Worm (Caenorhabditis elegans): ENCODE data around the gene C35B1.3.

C35B1.3 gene

DNA sequence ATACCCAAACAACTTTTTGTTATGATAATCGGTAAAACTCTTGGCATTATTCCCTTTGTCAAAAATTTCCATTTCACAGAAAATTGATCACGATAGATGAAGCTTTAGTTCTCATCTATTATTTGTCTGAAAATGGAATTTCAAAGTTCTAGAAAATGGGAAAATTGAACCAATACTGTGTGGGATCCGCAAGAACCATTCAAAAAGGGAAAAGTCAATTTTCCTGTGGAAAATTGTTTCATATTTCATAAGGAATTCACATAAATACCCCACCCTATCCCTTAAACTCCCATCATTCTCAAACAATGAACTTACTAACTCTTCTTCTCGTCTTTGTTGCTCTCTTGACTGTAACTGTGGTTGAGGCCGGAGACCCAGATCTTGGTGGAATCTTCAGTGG, at the start of gene C35B1.3, which contains the start of gene C35B1.9:
Gene C35B1.3 (plus strand): TSS at position 306 of the 400 bp plus-strand sequence.
Gene C35B1.9 (minus strand): TSS at position 101 of the 400 bp plus-strand sequence.
- no peak for TF ChIP-seq ama-1 (optimal IDR thresholded peaks at IDR 0.05)
- TF ChIP-seq tra-4 (tag; optimal IDR thresholded peaks at IDR 0.05) = no peak
- no peak for TF ChIP-seq ceh-13 (GFP tag; optimal IDR thresholded peaks at IDR 0.05)
- TF ChIP-seq F13C5.2 (tag; optimal IDR thresholded peaks at IDR 0.05) = no peak
- no peak for TF ChIP-seq tbx-37 (GFP tag; conservative IDR thresholded peaks at IDR 0.05)
- TF ChIP-seq scrt-1 (GFP tag; IDR thresholded peaks at IDR 0.05) = no peak
- no peak for TF ChIP-seq tbx-11 (GFP tag; IDR thresholded peaks at IDR 0.05)
- TF ChIP-seq hmbx-1 (tag; optimal IDR thresholded peaks at IDR 0.05) = no peak
- no peak for TF ChIP-seq flt-1 (GFP tag; IDR thresholded peaks at IDR 0.05)
- no peak for TF ChIP-seq ets-7 (tag; optimal IDR thresholded peaks at IDR 0.05)
- no peak for TF ChIP-seq hnd-1 (tag; optimal IDR thresholded peaks at IDR 0.05)
- no peak for TF ChIP-seq ceh-36 (tag; optimal IDR thresholded peaks at IDR 0.05)
- no peak for TF ChIP-seq hmg-4 (GFP tag; optimal IDR thresholded peaks at IDR 0.05)
- TF ChIP-seq pes-1 (GFP tag; IDR thresholded peaks at IDR 0.05) = no peak
- TF ChIP-seq sea-1 (GFP tag; conservative IDR thresholded peaks at IDR 0.05) = no peak
- no peak for TF ChIP-seq B0310.2 (tag; optimal IDR thresholded peaks at IDR 0.05)

DNA sequence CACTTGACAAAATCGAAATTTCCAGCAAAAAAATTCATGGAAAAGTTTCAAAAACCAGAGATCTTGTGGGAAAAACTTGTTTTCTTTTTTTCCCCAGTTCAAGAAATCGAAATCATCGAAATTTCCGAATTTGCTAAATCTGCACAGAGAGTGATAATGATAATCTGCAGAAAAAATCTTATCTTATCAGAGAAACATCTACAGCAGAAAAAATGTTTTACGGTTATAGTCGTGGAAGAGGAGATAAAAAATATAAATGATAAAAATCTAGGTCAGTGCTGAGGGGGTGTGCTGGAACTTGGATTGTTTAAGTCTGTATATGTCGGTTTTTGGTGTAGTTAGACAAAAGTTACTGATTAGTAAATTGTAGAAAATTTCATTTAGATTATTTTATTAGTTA, 48.6 kb upstream of the C35B1.3 start:
- no peak for TF ChIP-seq B0310.2 (tag; optimal IDR thresholded peaks at IDR 0.05)
- no peak for TF ChIP-seq aly-1 (tag; optimal IDR thresholded peaks at IDR 0.05)
- no peak for TF ChIP-seq pes-1 (GFP tag; IDR thresholded peaks at IDR 0.05)
- no peak for TF ChIP-seq ets-7 (tag; optimal IDR thresholded peaks at IDR 0.05)
- TF ChIP-seq hnd-1 (tag; optimal IDR thresholded peaks at IDR 0.05) = no peak
- no peak for TF ChIP-seq F13C5.2 (tag; optimal IDR thresholded peaks at IDR 0.05)
- TF ChIP-seq tra-4 (tag; optimal IDR thresholded peaks at IDR 0.05) = no peak
- no peak for TF ChIP-seq tbx-37 (GFP tag; conservative IDR thresholded peaks at IDR 0.05)
- no peak for TF ChIP-seq tbx-11 (GFP tag; IDR thresholded peaks at IDR 0.05)
- no peak for TF ChIP-seq ama-1 (optimal IDR thresholded peaks at IDR 0.05)
- no peak for TF ChIP-seq ceh-13 (GFP tag; optimal IDR thresholded peaks at IDR 0.05)
- no peak for TF ChIP-seq ceh-36 (tag; optimal IDR thresholded peaks at IDR 0.05)
- no peak for TF ChIP-seq flt-1 (GFP tag; IDR thresholded peaks at IDR 0.05)

DNA sequence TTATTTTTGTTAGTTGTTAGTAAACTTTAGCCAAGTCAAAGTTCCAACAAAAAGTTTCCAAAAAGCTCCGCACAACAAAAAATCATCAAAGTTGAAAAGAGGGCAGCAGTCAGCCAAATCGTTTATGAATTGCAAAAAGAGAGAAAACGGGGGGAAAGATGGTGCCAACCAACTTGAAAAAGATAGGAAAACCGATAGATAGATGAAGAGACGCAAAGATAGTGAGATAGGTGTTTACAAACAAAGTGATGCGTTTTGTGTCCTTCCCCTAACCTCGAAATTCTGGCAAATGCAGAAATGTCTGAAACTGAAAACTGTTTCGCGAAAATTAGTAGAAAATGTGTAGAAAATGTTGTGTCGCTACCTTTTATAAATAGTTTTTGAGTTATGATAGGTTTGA, 47.5 kb upstream of the C35B1.3 start:
- no peak for TF ChIP-seq ceh-13 (GFP tag; optimal IDR thresholded peaks at IDR 0.05)
- no peak for TF ChIP-seq tbx-11 (GFP tag; IDR thresholded peaks at IDR 0.05)
- no peak for TF ChIP-seq tbx-37 (GFP tag; conservative IDR thresholded peaks at IDR 0.05)

DNA sequence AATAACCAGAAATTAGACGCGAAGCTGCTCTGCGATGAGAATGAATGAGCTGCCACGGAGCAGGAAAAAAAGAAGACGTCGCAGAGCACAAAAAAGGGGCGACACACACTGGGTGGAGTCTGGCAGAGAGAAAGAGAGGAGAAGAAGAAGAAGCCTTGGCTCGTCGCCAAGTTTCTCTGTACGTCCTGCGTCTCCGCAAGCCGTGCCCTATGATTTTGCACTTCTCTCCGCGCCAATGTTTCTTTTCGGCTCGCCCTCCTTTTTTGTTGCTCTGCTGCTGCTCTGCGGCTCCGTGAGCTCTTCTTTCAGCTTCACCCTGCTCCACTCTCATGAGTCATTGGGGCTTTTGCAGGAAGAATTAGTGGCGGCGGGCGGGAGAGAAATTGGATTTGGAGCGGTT, 46.1 kb upstream of the C35B1.3 start, which contains the start of gene hlh-30:
Gene hlh-30 (minus strand): TSS at position 69 of the 400 bp plus-strand sequence.
- TF ChIP-seq ama-1 (optimal IDR thresholded peaks at IDR 0.05) = no peak
- TF ChIP-seq hnd-1 (tag; optimal IDR thresholded peaks at IDR 0.05) = no peak
- TF ChIP-seq hmg-4 (GFP tag; optimal IDR thresholded peaks at IDR 0.05) = no peak
- no peak for TF ChIP-seq tbx-37 (GFP tag; conservative IDR thresholded peaks at IDR 0.05)
- TF ChIP-seq pes-1 (GFP tag; IDR thresholded peaks at IDR 0.05) = no peak
- TF ChIP-seq tra-4 (tag; optimal IDR thresholded peaks at IDR 0.05) = no peak
- TF ChIP-seq scrt-1 (GFP tag; IDR thresholded peaks at IDR 0.05) = no peak
- TF ChIP-seq flt-1 (GFP tag; IDR thresholded peaks at IDR 0.05) = no peak
- no peak for TF ChIP-seq tbx-11 (GFP tag; IDR thresholded peaks at IDR 0.05)
- TF ChIP-seq ets-7 (tag; optimal IDR thresholded peaks at IDR 0.05) = no peak
- no peak for TF ChIP-seq sea-1 (GFP tag; conservative IDR thresholded peaks at IDR 0.05)
- TF ChIP-seq hmbx-1 (tag; optimal IDR thresholded peaks at IDR 0.05) = no peak
- TF ChIP-seq ceh-13 (GFP tag; optimal IDR thresholded peaks at IDR 0.05) = no peak
- no peak for TF ChIP-seq aly-1 (tag; optimal IDR thresholded peaks at IDR 0.05)

DNA sequence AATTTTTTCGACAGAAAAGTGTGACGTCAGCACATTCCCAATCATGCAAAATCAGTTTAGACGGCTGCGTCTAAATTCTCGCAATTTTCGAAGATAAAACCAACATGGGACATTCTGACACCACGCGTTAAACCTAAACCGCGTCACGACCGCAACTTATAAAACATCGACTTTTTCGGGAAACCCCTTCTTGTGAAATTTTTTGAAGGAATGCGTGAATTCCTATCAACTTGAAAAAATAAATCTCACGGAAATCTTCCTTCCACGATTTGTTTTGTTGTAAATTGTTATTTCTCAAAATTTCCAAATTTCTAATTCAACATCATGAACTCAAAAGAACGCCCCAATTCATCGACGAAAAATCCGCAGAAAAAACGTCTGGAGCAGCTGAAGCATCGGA, 41.0 kb upstream of the C35B1.3 start, which contains the start of gene F35F11.2:
Gene F35F11.2 (plus strand): TSS at position 301 of the 400 bp plus-strand sequence.
- no peak for TF ChIP-seq ceh-36 (tag; optimal IDR thresholded peaks at IDR 0.05)
- TF ChIP-seq F13C5.2 (tag; optimal IDR thresholded peaks at IDR 0.05) = no peak
- no peak for TF ChIP-seq tbx-11 (GFP tag; IDR thresholded peaks at IDR 0.05)
- no peak for TF ChIP-seq hnd-1 (tag; optimal IDR thresholded peaks at IDR 0.05)
- no peak for TF ChIP-seq scrt-1 (GFP tag; IDR thresholded peaks at IDR 0.05)
- no peak for TF ChIP-seq ets-7 (tag; optimal IDR thresholded peaks at IDR 0.05)
- TF ChIP-seq pes-1 (GFP tag; IDR thresholded peaks at IDR 0.05) = no peak
- no peak for TF ChIP-seq sea-1 (GFP tag; conservative IDR thresholded peaks at IDR 0.05)
- TF ChIP-seq hmbx-1 (tag; optimal IDR thresholded peaks at IDR 0.05) = no peak
- TF ChIP-seq tra-4 (tag; optimal IDR thresholded peaks at IDR 0.05) = no peak
- TF ChIP-seq flt-1 (GFP tag; IDR thresholded peaks at IDR 0.05) = no peak
- no peak for TF ChIP-seq aly-1 (tag; optimal IDR thresholded peaks at IDR 0.05)
- no peak for TF ChIP-seq hmg-4 (GFP tag; optimal IDR thresholded peaks at IDR 0.05)

DNA sequence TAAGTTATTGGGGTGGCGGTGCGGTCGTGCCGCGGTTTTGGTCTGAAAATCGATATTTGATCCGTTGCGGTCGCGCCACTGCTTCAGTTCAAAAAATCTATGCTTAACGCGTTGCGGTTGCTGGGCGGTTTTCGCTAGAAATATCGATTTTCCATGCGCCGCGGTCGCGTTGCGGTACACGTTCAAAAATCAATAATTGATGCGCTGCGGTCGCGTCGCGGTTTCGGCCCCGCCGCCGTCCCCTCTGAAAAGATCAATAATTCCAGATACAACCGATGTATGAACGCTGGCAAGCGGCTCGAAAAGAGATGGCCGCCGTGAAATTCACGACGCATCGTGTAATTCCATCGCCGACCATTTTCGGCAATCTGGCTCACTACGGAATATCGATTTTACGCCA, 39.9 kb upstream of the C35B1.3 start:
- TF ChIP-seq ama-1 (optimal IDR thresholded peaks at IDR 0.05) (no peak), tbx-37 (GFP tag; conservative IDR thresholded peaks at IDR 0.05) (no peak), aly-1 (tag; optimal IDR thresholded peaks at IDR 0.05) (no peak), scrt-1 (GFP tag; IDR thresholded peaks at IDR 0.05) (peak; percentile 29; the same call in 1 of the 2 replicates), ceh-36 (tag; optimal IDR thresholded peaks at IDR 0.05) (no peak), ets-7 (tag; optimal IDR thresholded peaks at IDR 0.05) (no peak), B0310.2 (tag; optimal IDR thresholded peaks at IDR 0.05) (no peak), hmg-4 (GFP tag; optimal IDR thresholded peaks at IDR 0.05) (no peak)

DNA sequence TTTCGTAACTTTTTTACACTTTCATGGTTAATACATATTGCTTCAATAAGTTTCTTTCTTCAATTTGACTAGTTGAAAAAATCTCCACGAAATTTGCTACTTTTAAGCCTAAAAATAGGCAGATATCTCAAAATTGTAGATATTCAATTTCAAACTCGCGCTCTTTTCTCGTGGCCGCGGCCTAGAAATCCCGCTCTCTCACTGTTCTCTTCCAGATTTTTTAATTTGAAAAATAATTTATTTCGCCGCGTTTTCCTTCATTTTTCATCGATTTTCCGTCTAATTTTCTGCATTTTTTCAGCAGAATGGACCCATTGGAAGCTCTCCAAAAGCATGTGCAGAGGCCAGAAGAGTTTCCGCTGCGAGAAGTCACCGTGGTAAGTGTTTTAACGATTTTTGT, 38.7 kb upstream of the C35B1.3 start, which contains the start of gene cdc-73:
Gene cdc-73 (plus strand): TSS at position 302 of the 400 bp plus-strand sequence.
- TF ChIP-seq tbx-37 (GFP tag; conservative IDR thresholded peaks at IDR 0.05) = peak; percentile 65; the same call in 1 of the 2 replicates
- TF ChIP-seq hnd-1 (tag; optimal IDR thresholded peaks at IDR 0.05) = no peak

DNA sequence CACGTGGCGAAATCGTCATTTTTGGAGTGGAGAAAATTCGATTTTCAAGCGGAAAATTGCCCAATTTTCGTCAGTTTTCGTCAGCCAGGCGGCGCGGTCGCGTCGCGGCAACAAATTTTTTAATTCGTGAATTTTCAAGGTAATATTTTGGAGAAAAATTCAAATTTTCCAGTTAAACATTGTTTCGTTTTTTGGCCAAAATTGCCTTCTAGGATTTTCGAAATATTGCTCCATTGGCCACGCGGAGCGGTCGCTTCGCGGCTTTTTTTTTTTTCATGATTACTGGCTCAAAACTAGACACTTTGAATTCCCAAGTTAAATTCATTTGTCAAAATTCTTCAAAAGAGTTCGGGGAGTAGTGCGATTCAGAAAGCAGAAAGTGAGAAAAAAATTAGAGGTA, 33.3 kb upstream of the C35B1.3 start:
- TF ChIP-seq pes-1 (GFP tag; IDR thresholded peaks at IDR 0.05) (no peak), aly-1 (tag; optimal IDR thresholded peaks at IDR 0.05) (no peak), ceh-36 (tag; optimal IDR thresholded peaks at IDR 0.05) (no peak), tra-4 (tag; optimal IDR thresholded peaks at IDR 0.05) (no peak), B0310.2 (tag; optimal IDR thresholded peaks at IDR 0.05) (no peak), hmbx-1 (tag; optimal IDR thresholded peaks at IDR 0.05) (no peak), hmg-4 (GFP tag; optimal IDR thresholded peaks at IDR 0.05) (no peak), scrt-1 (GFP tag; IDR thresholded peaks at IDR 0.05) (no peak), ets-7 (tag; optimal IDR thresholded peaks at IDR 0.05) (no peak), tbx-37 (GFP tag; conservative IDR thresholded peaks at IDR 0.05) (no peak), sea-1 (GFP tag; conservative IDR thresholded peaks at IDR 0.05) (no peak), tbx-11 (GFP tag; IDR thresholded peaks at IDR 0.05) (no peak), ceh-13 (GFP tag; optimal IDR thresholded peaks at IDR 0.05) (no peak), F13C5.2 (tag; optimal IDR thresholded peaks at IDR 0.05) (no peak), hnd-1 (tag; optimal IDR thresholded peaks at IDR 0.05) (no peak), ama-1 (optimal IDR thresholded peaks at IDR 0.05) (no peak), flt-1 (GFP tag; IDR thresholded peaks at IDR 0.05) (no peak)
